Worm (Caenorhabditis elegans) whole organism, L1 larva: ENCODE data around the gene nhr-72.

Experiments
- C04F5.9 ChIP-seq: sonication (generic microtip); optimal IDR thresholded peaks from 2 replicates; lab custom pipeline; 2016; ENCODE audit warnings: missing genetic modification characterization, missing compliant biosample characterization
- F16B12.6 ChIP-seq: fragments of 150-350 bp; optimal IDR thresholded peaks from 2 replicates; lab custom pipeline; 2014; ENCODE audit warnings: missing biosample characterization, missing genetic modification characterization
- aha-1 ChIP-seq: fragments of 150-350 bp; optimal IDR thresholded peaks from 2 replicates; lab custom pipeline; 2014; ENCODE audit warnings: missing biosample characterization, missing genetic modification characterization
- alr-1 ChIP-seq: fragments of 200-800 bp; sonication (Bioruptor generic); optimal IDR thresholded peaks from 2 replicates; lab custom pipeline; 2018; ENCODE audit warnings: borderline replicate concordance, mild to moderate bottlenecking, missing genetic modification characterization, missing compliant biosample characterization
- aly-2 ChIP-seq: fragments of 150-350 bp; optimal IDR thresholded peaks from 2 replicates; lab custom pipeline; 2014; ENCODE audit warnings: missing biosample characterization, missing genetic modification characterization
- blmp-1 ChIP-seq: fragments of 150-350 bp; optimal IDR thresholded peaks from 2 replicates; lab custom pipeline; 2014; ENCODE audit warnings: missing biosample characterization, missing genetic modification characterization
- ceh-82 ChIP-seq, 3 experiments: fragments of 150-350 bp in 1 of 3; sonication (generic microtip) in 2 of 3; optimal IDR thresholded peaks; 2 replicates each; lab custom pipeline; 2014 to 2017; ENCODE audit warnings: missing biosample characterization in 3 of 3, missing genetic modification characterization in 3 of 3
- ceh-88 ChIP-seq: fragments of 200-800 bp; sonication (Bioruptor generic); IDR thresholded peaks from 2 replicates; pipeline ENCODE4 v1.3.6; 2022; ENCODE audit warnings: missing genetic modification characterization, missing compliant biosample characterization
- ces-1 ChIP-seq: fragments of 150-350 bp; optimal IDR thresholded peaks from 2 replicates; lab custom pipeline; 2014; ENCODE audit warnings: missing biosample characterization, missing genetic modification reagents, missing genetic modification characterization
- dpl-1 ChIP-seq, 3 experiments: fragments of 150-350 bp in 2 of 3; sonication (generic microtip) in 1 of 3; optimal IDR thresholded peaks; 2 replicates each; lab custom pipeline; 2014 to 2017; ENCODE audit warnings: missing biosample characterization in 3 of 3, missing genetic modification characterization in 3 of 3, missing genetic modification reagents in 3 of 3
- efl-3 ChIP-seq: fragments of 200-800 bp; sonication (Bioruptor generic); optimal IDR thresholded peaks from 2 replicates; lab custom pipeline; 2018; ENCODE audit warnings: mild to moderate bottlenecking, missing genetic modification characterization, missing compliant biosample characterization
- egl-27 ChIP-seq, 2 experiments: fragments of 150-350 bp in 1 of 2; sonication (generic microtip); optimal IDR thresholded peaks; 3 replicates each; lab custom pipeline; 2017 to 2018; ENCODE audit warnings: missing biosample characterization in 2 of 2, missing genetic modification characterization in 2 of 2, missing genetic modification reagents in 2 of 2
- elt-3 ChIP-seq, 6 experiments: fragments of 150-350 bp in 1 of 6; sonication (generic microtip); optimal IDR thresholded peaks; 2 replicates each; lab custom pipeline; 2017 to 2018; ENCODE audit warnings: missing biosample characterization in 6 of 6, missing genetic modification characterization in 6 of 6, inconsistent platforms in 1 of 6
- fkh-10 ChIP-seq: sonication (generic microtip); optimal IDR thresholded peaks from 2 replicates; lab custom pipeline; 2017; ENCODE audit warnings: missing biosample characterization, missing genetic modification reagents, missing genetic modification characterization
- fkh-4 ChIP-seq: sonication (generic microtip); optimal IDR thresholded peaks from 2 replicates; lab custom pipeline; 2016; ENCODE audit warnings: missing compliant biosample characterization, missing genetic modification characterization, borderline replicate concordance
- fos-1 ChIP-seq: fragments of 150-350 bp; optimal IDR thresholded peaks from 2 replicates; lab custom pipeline; 2014; ENCODE audit warnings: missing biosample characterization, missing genetic modification characterization
- hlh-4 ChIP-seq: sonication (generic microtip); optimal IDR thresholded peaks from 2 replicates; lab custom pipeline; 2016; ENCODE audit warnings: mild to moderate bottlenecking, missing genetic modification characterization, missing compliant biosample characterization
- hpl-2 ChIP-seq: fragments of 150-350 bp; optimal IDR thresholded peaks from 2 replicates; lab custom pipeline; 2014; ENCODE audit warnings: missing biosample characterization, missing genetic modification reagents, missing genetic modification characterization
- lin-13 ChIP-seq: fragments of 150-350 bp; optimal IDR thresholded peaks from 2 replicates; lab custom pipeline; 2014; ENCODE audit warnings: missing biosample characterization, missing genetic modification reagents, missing genetic modification characterization
- lin-14 ChIP-seq: fragments of 200-800 bp; sonication (Bioruptor generic); optimal IDR thresholded peaks from 2 replicates; lab custom pipeline; 2018; ENCODE audit warnings: mild to moderate bottlenecking, missing genetic modification characterization, moderate library complexity, missing compliant biosample characterization
- lin-15B ChIP-seq: fragments of 150-350 bp; sonication (generic microtip); optimal IDR thresholded peaks from 3 replicates; lab custom pipeline; 2014; ENCODE audit warnings: missing biosample characterization, missing genetic modification characterization
- lin-39 ChIP-seq: fragments of 150-350 bp; optimal IDR thresholded peaks from 2 replicates; lab custom pipeline; 2014; ENCODE audit warnings: missing biosample characterization, missing genetic modification reagents, missing genetic modification characterization
- lsy-2 ChIP-seq, 2 experiments: fragments of 150-350 bp; optimal IDR thresholded peaks; 2 replicates each; lab custom pipeline; 2014; ENCODE audit warnings: missing biosample characterization in 2 of 2, missing genetic modification characterization in 2 of 2
- nhr-19 ChIP-seq: fragments of 200-800 bp; sonication (Bioruptor generic); conservative IDR thresholded peaks from 2 replicates; pipeline ENCODE4 v1.3.6; 2022; ENCODE audit warnings: missing genetic modification characterization, missing compliant biosample characterization
- nhr-237 ChIP-seq: fragments of 150-350 bp; optimal IDR thresholded peaks from 2 replicates; lab custom pipeline; 2014; ENCODE audit warnings: missing biosample characterization, missing genetic modification characterization
- nhr-28 ChIP-seq: fragments of 150-350 bp; optimal IDR thresholded peaks from 2 replicates; lab custom pipeline; 2014; ENCODE audit warnings: missing biosample characterization, missing genetic modification characterization
- nhr-47 ChIP-seq: sonication (generic microtip); optimal IDR thresholded peaks from 2 replicates; lab custom pipeline; 2016; ENCODE audit warnings: mild to moderate bottlenecking, missing genetic modification characterization, moderate library complexity, missing compliant biosample characterization
- nhr-76 ChIP-seq: sonication (generic microtip); optimal IDR thresholded peaks from 2 replicates; lab custom pipeline; 2017; ENCODE audit warnings: missing biosample characterization, missing genetic modification characterization
- nhr-77 ChIP-seq: fragments of 150-350 bp; optimal IDR thresholded peaks from 2 replicates; lab custom pipeline; 2014; ENCODE audit warnings: missing biosample characterization, missing genetic modification characterization
- nhr-84 ChIP-seq: sonication (generic microtip); optimal IDR thresholded peaks from 2 replicates; lab custom pipeline; 2017; ENCODE audit warnings: missing biosample characterization, missing genetic modification characterization
- nhr-85 ChIP-seq: sonication (generic microtip); peaks from one replicate; lab custom pipeline; 2016; ENCODE audit warnings: missing genetic modification characterization, inconsistent platforms, missing compliant biosample characterization
- nhr-90 ChIP-seq: sonication (generic microtip); optimal IDR thresholded peaks from 2 replicates; lab custom pipeline; 2016; ENCODE audit warnings: mild to moderate bottlenecking, missing genetic modification characterization, missing compliant biosample characterization; ENCODE audit not compliant: poor library complexity
- sox-4 ChIP-seq: sonication (generic microtip); optimal IDR thresholded peaks from 2 replicates; lab custom pipeline; 2016; ENCODE audit warnings: missing genetic modification characterization, missing compliant biosample characterization
- sptf-1 ChIP-seq: fragments of 150-350 bp; optimal IDR thresholded peaks from 2 replicates; lab custom pipeline; 2014; ENCODE audit warnings: missing biosample characterization, missing genetic modification characterization
- sup-37 ChIP-seq: fragments of 200-800 bp; sonication (Bioruptor generic); optimal IDR thresholded peaks from 2 replicates; lab custom pipeline; 2018; ENCODE audit warnings: mild to moderate bottlenecking, missing genetic modification characterization, missing compliant biosample characterization
- unc-130 ChIP-seq: fragments of 150-350 bp; optimal IDR thresholded peaks from 2 replicates; lab custom pipeline; 2017; ENCODE audit warnings: missing biosample characterization, missing genetic modification characterization, inconsistent platforms
- vab-15 ChIP-seq: sonication (generic microtip); optimal IDR thresholded peaks from 2 replicates; lab custom pipeline; 2017; ENCODE audit warnings: missing genotype, mild to moderate bottlenecking, missing genetic modification characterization, missing compliant biosample characterization
- xbp-1 ChIP-seq: sonication (generic microtip); optimal IDR thresholded peaks from 2 replicates; lab custom pipeline; 2016; ENCODE audit warnings: missing genetic modification characterization, missing compliant biosample characterization
- zag-1 ChIP-seq: fragments of 150-350 bp; optimal IDR thresholded peaks from 2 replicates; lab custom pipeline; 2014; ENCODE audit warnings: missing biosample characterization, missing genetic modification characterization
- zip-4 ChIP-seq: fragments of 200-800 bp; sonication (Bioruptor generic); optimal IDR thresholded peaks from 2 replicates; lab custom pipeline; 2018; ENCODE audit warnings: mild to moderate bottlenecking, missing genetic modification characterization, moderate library complexity, missing compliant biosample characterization

Gene nhr-72

ce11 chrII:3843305-3843704 lies 7.2 kb downstream of the nhr-72 start, which contains the start of the genes C17A2.7 and C17A2.3 (continued):
- TF ChIP-seq efl-3 (GFP tag; lab: Kevin White, UChicago) = no peak
- no peak for TF ChIP-seq xbp-1 (tag; lab: Kevin White, UChicago)

- TF ChIP-seq C04F5.9 (tag; lab: Kevin White, UChicago) (no peak), sptf-1 (tag; lab: Kevin White, UChicago) (no peak), unc-130 (no peak), fkh-4 (tag; lab: Kevin White, UChicago) (no peak), sox-4 (no peak), fos-1 (tag; lab: Kevin White, UChicago) (no peak), sup-37 (GFP tag; lab: Kevin White, UChicago) (no peak), aly-2 (tag; lab: Kevin White, UChicago) (no peak), nhr-84 (tag; lab: Kevin White, UChicago) (no peak)
Measured at ce11 chrII:3839562-3839961, 11.0 kb downstream of the nhr-72 start, which contains the start of gene C17A2.4. Gene C17A2.4, plus strand, starts transcription at chrII:3839862.

- TF ChIP-seq efl-3 (GFP tag; lab: Kevin White, UChicago) (no peak), nhr-77 (no peak), zip-4 (GFP tag; lab: Kevin White, UChicago) (no peak), fos-1 (tag; lab: Kevin White, UChicago) (no peak), hpl-2 (no peak), hlh-4 (tag; lab: Kevin White, UChicago) (no peak), aha-1 (tag; lab: Kevin White, UChicago) (no peak)
- TF ChIP-seq, all 84 proteins: peak for 0
Measured at ce11 chrII:3835915-3836314, 14.6 kb downstream of the nhr-72 start, which contains the start of gene oac-4. Gene oac-4, minus strand, starts transcription at chrII:3836015.

ce11 chrII:3832383-3832782 lies 18.2 kb downstream of the nhr-72 start, which contains the start of gene F54D10.9:
Gene F54D10.9, minus strand, starts transcription at chrII:3832483.
- TF ChIP-seq blmp-1 (tag; lab: Kevin White, UChicago) = peak; percentile 26
- no peak for TF ChIP-seq hlh-4 (tag; lab: Kevin White, UChicago)

- TF ChIP-seq lin-15B (no peak), nhr-47 (tag; lab: Kevin White, UChicago) (no peak), fkh-10 (no peak), lin-14 (no peak), nhr-76 (no peak), egl-27 (tag; optimal IDR thresholded peaks at IDR 0.05; lab: Kevin White, UChicago) (no peak), alr-1 (tag; lab: Kevin White, UChicago) (no peak), elt-3 (tag; optimal IDR thresholded peaks at IDR 0.05; lab: Kevin White, UChicago) (no peak), vab-15 (tag; lab: Kevin White, UChicago) (no peak), nhr-28 (tag; lab: Kevin White, UChicago) (no peak), nhr-237 (tag; lab: Kevin White, UChicago) (no peak), nhr-85 (tag; lab: Kevin White, UChicago) (no peak), lin-39 (no peak), unc-130 (no peak), lsy-2 (tag; optimal IDR thresholded peaks at IDR 0.05; lab: Kevin White, UChicago) (no peak), C04F5.9 (tag; lab: Kevin White, UChicago) (no peak), dpl-1 (GFP tag; optimal IDR thresholded peaks at IDR 0.05; lab: Kevin White, UChicago) (no peak), lin-13 (GFP tag; lab: Kevin White, UChicago) (no peak)
Measured at ce11 chrII:3829623-3830022, 20.9 kb downstream of the nhr-72 start.

ce11 chrII:3827801-3828200 lies 22.8 kb downstream of the nhr-72 start, which contains the start of gene F54D10.8:
Gene F54D10.8, minus strand, starts transcription at chrII:3827901.
- TF ChIP-seq ces-1 (GFP tag; lab: Kevin White, UChicago) = no peak
- TF ChIP-seq nhr-90 (tag; lab: Kevin White, UChicago) = no peak
- TF ChIP-seq xbp-1 (tag; lab: Kevin White, UChicago) = no peak
- no peak for TF ChIP-seq F16B12.6 (tag; lab: Kevin White, UChicago)
- TF ChIP-seq zag-1 (tag; lab: Kevin White, UChicago) = no peak
- no peak for TF ChIP-seq alr-1 (tag; lab: Kevin White, UChicago)
- TF ChIP-seq nhr-19 = no peak
- TF ChIP-seq fkh-10 = no peak
- TF ChIP-seq fos-1 (tag; lab: Kevin White, UChicago) = no peak
- TF ChIP-seq ceh-88 = no peak
- no peak for TF ChIP-seq unc-130
- no peak for TF ChIP-seq aly-2 (tag; lab: Kevin White, UChicago)
- TF ChIP-seq ceh-82 (tag; optimal IDR thresholded peaks at IDR 0.05; lab: Kevin White, UChicago) = no peak
- no peak for TF ChIP-seq egl-27 (tag; optimal IDR thresholded peaks at IDR 0.05; lab: Kevin White, UChicago)
